Worm (Caenorhabditis elegans) whole organism, dauer: ENCODE data around the gene F45D3.4.

Experiments used
- unc-62 ChIP-seq: sonication (generic microtip); optimal IDR thresholded peaks from 2 replicates; lab custom pipeline; 2017; ENCODE audit warnings: missing biosample characterization, missing genetic modification reagents, missing genetic modification characterization

The F45D3.4 gene

DNA sequence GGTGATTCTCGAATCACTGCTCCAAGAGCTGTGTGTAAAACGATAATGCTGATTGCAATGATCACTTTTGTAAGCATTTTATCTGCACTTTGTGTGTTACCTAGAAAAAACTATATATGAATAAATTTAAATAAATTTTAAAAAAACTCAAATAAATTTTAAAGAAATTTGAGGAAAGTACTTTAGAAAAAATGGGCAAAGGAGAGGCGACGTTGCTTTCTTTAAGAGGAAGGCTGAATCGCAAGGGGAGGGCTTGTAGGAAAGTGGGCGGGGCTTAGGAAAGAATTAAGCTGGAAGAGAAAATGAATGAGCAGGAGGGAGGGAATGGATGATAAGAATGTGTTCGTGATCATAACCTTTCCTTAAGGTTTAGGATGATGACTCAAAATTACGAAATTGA is 14.9 kb upstream of the F45D3.4 start, which contains the start of gene E02A10.4:
TSS of gene E02A10.4 (minus strand) at position 101 of the 400 bp plus-strand sequence.
- TF ChIP-seq unc-62 (GFP tag; lab: Kevin White, UChicago): no peak

DNA sequence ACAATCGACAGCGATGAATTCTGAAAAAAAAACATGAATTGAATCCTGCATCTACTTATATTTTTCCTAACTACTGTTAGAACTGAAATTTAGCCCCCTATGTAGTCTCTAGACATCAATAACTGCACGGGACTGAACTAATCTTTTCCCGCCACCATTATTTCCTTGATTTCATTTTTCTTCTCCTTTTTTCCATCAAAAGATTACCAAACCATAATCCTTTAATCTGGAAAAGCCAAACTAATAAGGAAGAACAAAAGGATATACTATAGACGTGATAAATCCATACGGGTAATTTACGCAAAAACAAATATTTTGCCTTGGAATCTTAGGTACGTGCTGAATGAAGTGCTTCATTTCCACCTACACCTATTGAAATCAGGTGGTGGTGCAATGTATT is 14.3 kb upstream of the F45D3.4 start:
- no peak for TF ChIP-seq unc-62 (GFP tag; lab: Kevin White, UChicago)

DNA sequence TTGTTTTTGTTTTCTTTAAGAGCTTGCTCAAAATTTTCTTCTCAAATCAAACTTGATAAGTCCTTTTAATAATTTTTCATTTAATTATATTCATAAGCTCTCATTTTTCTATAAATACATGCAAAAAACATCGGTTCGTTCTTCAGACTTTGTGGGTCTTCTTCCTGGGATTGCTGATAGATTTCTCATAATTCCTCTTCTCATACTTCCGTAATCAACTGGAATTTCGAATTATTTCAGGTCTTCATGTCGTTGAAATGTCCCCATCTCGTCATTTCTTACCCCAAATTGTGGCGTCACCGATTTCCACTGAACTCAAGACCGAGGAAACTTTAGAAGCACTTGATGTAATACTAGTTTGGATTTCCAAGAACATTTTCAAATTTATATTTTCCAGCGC is 11.9 kb upstream of the F45D3.4 start:
- no peak for TF ChIP-seq unc-62 (GFP tag; lab: Kevin White, UChicago)

ce11 chrV:12563187-12563586 is 10.2 kb upstream of the F45D3.4 start, which contains the start of gene mrps-5:
mrps-5 (plus strand) TSS chrV:12563487.
- TF ChIP-seq unc-62 (GFP tag; lab: Kevin White, UChicago): no peak

DNA sequence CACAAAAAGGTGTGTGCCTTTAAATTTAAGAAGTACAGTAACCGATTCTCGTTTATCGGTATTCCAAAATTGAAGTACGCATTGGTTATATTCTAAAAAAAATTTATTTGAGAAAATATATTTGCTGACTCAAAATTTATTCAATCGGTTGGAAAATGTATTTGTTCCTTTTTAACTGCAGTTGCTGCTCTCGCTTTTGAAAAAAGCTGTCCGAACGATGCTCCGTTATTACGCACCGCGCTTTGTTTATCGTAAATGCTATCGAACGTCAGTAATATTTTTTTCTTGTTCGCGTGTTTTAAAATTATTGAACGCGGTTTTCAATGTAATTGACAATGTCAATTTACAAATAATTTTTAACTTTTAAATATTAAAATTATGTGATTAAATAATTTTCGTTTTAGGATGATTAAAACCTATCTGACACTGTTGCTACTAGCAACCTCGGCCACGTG is 7.4 kb upstream of the F45D3.4 start, which contains the start of gene sel-1:
TSS of gene sel-1 (plus strand) at position 405 of the 455 bp plus-strand sequence.
- no peak for TF ChIP-seq unc-62 (GFP tag; lab: Kevin White, UChicago)

DNA sequence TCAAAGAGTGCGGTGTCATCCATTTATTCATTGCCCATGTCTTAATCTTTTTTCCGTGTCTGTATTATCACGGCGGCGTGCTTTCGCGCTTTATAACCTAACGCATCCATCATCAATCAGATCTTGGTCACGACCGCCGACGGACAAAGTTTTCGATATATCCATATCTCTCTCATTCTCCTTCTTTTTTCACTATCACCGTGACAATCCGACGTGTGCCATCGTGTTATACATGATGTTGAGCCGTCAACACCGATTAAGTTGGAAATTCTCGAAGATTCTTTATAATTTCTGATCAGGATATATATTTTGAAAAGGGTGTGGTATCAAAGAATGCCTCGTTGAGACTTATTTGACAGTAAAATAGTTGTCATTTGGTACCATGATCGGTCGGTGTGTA is 3.9 kb upstream of the F45D3.4 start:
- no peak for TF ChIP-seq unc-62 (GFP tag; lab: Kevin White, UChicago)

DNA sequence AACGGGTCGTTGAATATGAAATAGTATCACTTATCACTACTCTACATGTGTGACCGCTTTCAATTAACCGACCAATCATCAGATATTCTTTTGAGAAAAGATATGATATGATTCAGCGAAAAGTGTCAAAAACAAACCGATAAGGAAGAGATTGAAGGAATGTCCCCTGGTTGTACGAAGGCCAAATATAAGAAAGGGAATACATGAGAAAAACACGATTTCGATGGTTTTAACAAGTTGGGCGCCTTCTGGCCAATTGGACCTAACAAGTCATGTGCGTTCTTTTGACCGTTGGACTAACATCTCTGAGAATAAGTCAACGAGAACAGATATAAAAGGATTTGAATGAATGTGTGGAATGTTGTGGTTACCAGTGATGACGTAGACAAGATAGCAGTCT is 2.9 kb upstream of the F45D3.4 start:
- no peak for TF ChIP-seq unc-62 (GFP tag; lab: Kevin White, UChicago)

ce11 chrV:12554172-12555031 is 1.4 kb upstream of the F45D3.4 start:
- no peak for TF ChIP-seq unc-62 (GFP tag; lab: Kevin White, UChicago)

DNA sequence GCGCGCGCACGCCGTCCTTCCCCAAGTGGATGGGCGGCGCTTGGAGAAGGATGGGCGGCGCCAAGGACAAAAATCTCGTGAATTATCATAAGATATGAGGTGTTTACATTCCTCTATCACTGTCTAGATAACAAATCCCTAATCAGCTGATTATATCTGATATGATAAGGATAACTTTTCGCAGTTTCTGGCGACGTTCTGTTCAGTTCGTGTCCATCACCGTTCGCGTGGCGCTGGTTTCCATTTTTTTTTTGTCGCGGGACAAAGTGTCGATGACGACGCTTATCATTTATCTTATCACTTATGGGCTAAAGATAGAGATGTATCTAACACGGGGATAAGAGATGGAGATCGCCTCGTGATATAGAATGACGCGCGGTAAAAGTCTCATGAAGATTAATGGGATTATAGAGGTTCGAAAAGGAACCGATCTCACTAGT is 315 bp upstream of the F45D3.4 start:
- no peak for TF ChIP-seq unc-62 (GFP tag; lab: Kevin White, UChicago)

DNA sequence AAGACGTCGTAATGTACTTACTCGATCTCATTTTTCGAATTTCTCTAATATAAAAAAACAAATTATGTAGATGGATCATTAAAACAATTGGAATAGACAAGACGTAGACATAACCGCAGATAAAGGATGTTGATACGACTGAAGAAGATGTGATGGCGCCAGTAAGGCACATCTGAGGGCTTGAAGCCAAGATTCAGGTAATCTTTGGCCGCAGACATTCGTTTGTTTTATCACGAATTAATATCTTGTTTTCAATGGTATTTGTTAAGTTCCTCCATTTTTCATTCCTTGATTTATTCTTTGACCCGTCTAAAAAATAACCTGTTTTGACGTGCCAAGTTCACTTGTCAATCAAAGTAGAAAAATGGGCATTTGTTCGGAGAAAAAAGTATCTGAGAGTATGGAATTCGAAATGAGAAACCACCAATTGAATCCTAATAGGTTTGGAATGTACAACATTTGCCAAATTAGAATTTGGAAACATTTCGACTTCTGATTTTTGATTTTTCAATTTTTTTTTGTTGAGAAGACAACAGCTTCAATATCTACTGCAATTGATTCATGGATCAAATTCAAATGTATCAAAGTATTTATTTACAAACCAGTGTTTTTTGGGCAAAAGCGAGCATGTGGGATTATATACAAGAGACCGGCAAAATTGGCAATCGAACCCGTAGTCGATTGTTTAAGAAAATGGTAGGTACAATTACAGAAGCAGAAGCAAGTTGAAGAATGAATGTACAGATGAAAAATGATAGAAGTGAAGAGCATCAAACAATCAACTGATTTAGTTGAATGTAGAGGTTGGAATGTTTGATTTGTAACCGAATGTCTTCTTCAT is 1.1 kb downstream of the F45D3.4 start:
- TF ChIP-seq unc-62 (GFP tag; lab: Kevin White, UChicago): no peak

DNA sequence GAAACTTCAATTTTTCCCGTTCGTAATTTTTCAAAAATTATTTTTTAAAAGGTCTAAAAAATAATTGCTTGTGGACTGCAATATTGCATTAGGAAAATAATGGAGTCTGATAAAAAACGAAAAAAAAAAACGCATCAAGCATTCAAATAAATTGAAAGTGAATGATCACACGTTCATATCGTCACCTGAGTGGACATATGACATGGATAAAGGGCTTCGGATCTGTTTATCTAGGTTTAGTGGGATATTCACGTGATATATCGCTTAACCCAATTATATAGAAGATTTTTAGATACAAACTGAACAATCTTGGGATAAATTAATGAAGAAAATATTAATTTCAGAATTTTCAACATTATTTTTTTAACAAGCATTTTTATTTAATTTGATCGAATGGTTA is 2.2 kb downstream of the F45D3.4 start:
- TF ChIP-seq unc-62 (GFP tag; lab: Kevin White, UChicago): no peak

- no peak for TF ChIP-seq unc-62 (GFP tag; lab: Kevin White, UChicago)
These were observed 2.9 kb downstream of the F45D3.4 start, which contains the start of gene F45D3.3 for ce11 chrV:12550036-12550626. F45D3.3 (minus strand) TSS chrV:12550385.

- TF ChIP-seq unc-62 (GFP tag; lab: Kevin White, UChicago): no peak
These were observed 3.4 kb downstream of the F45D3.4 start for ce11 chrV:12549604-12550003.

ce11 chrV:12548830-12549229 is 4.2 kb downstream of the F45D3.4 start:
- TF ChIP-seq unc-62 (GFP tag; lab: Kevin White, UChicago): no peak

ce11 chrV:12542683-12543319 is 10.2 kb downstream of the F45D3.4 start:
- no peak for TF ChIP-seq unc-62 (GFP tag; lab: Kevin White, UChicago)
